Fruit fly (Drosophila melanogaster) whole organism, embryonic: ENCODE results near the gene lobo.

Experiments
- Sry-δ ChIP-seq: fragments of 200-800 bp; sonication (Bioruptor generic); optimal IDR thresholded peaks from 2 replicates; lab custom pipeline; 2016; ENCODE audit warnings: missing biosample characterization, missing genetic modification characterization
- Xbp1 ChIP-seq: fragments of 200-800 bp; sonication (Bioruptor generic); optimal IDR thresholded peaks from 3 replicates; lab custom pipeline; 2016; ENCODE audit warnings: missing biosample characterization, mild to moderate bottlenecking, missing genetic modification characterization
- bbx ChIP-seq: fragments of 200-800 bp; sonication (Bioruptor generic); IDR thresholded peaks from 2 replicates; pipeline ENCODE4 v1.3.6; 2022; ENCODE audit warnings: missing biosample characterization, missing genetic modification characterization; ENCODE audit not compliant: partially characterized antibody

dm6 chr3R:25123262-25123661 is 70.3 kb downstream of the lobo start, which contains the start of gene vig2:
- TF ChIP-seq Sry-δ (GFP tag; lab: Kevin White, UChicago) = peak; percentile 56
- TF ChIP-seq bbx = peak; percentile 92
- TF ChIP-seq Xbp1 (GFP tag; lab: Kevin White, UChicago) = peak; percentile 35
